Fruit fly (Drosophila melanogaster) whole organism, embryonic: Measurements from ENCODE around the gene Hsp67Ba.

Experiments used
- ATbp ChIP-seq: fragments of 200-800 bp; sonication (Bioruptor generic); optimal IDR thresholded peaks from 2 replicates; lab custom pipeline; 2017; ENCODE audit warnings: missing biosample characterization, mild to moderate bottlenecking, missing genetic modification characterization, missing genetic modification reagents
- Atf6 ChIP-seq: fragments of 200-800 bp; sonication (Bioruptor generic); IDR thresholded peaks from 2 replicates; pipeline ENCODE4 v1.3.6; 2022; ENCODE audit warnings: missing biosample characterization, missing genetic modification characterization
- Awh ChIP-seq: fragments of 200-800 bp; sonication (Bioruptor generic); IDR thresholded peaks from 2 replicates; pipeline ENCODE4, ENCODE4 v1.3.6; 2022; ENCODE audit warnings: missing biosample characterization, missing genetic modification characterization
- Bgb ChIP-seq: fragments of 200-800 bp; sonication (Bioruptor generic); IDR thresholded peaks from 2 replicates; pipeline ENCODE4 v1.3.6; 2022; ENCODE audit warnings: missing biosample characterization, missing genetic modification characterization; ENCODE audit not compliant: partially characterized antibody
- Blimp-1 ChIP-seq: fragments of 200-800 bp; sonication (Bioruptor generic); optimal IDR thresholded peaks from 3 replicates; lab custom pipeline; 2018; ENCODE audit warnings: missing biosample characterization, missing genetic modification characterization, mild to moderate bottlenecking, moderate library complexity, missing genetic modification reagents
- CG10462 ChIP-seq: fragments of 200-800 bp; sonication (Bioruptor generic); optimal IDR thresholded peaks from 2 replicates; lab custom pipeline; 2016; ENCODE audit warnings: missing biosample characterization, missing genetic modification characterization
- CG11398 ChIP-seq: fragments of 200-800 bp; sonication (Bioruptor generic); optimal IDR thresholded peaks from 2 replicates; lab custom pipeline; 2016; ENCODE audit warnings: missing biosample characterization, missing genetic modification characterization
- CG12219 ChIP-seq: fragments of 200-800 bp; sonication (Bioruptor generic); optimal IDR thresholded peaks from 3 replicates; lab custom pipeline; 2018; ENCODE audit warnings: missing biosample characterization, mild to moderate bottlenecking, missing genetic modification characterization
- CG1602 ChIP-seq: fragments of 200-800 bp; sonication (Bioruptor generic); optimal IDR thresholded peaks from 3 replicates; lab custom pipeline; 2016; ENCODE audit warnings: missing biosample characterization, missing genetic modification characterization
- CG17359 ChIP-seq: fragments of 200-800 bp; sonication (Bioruptor generic); optimal IDR thresholded peaks from 3 replicates; lab custom pipeline; 2018; ENCODE audit warnings: missing biosample characterization, mild to moderate bottlenecking, missing genetic modification characterization, moderate library complexity
- CG1792 ChIP-seq: fragments of 200-800 bp; sonication (Bioruptor generic); optimal IDR thresholded peaks from 2 replicates; lab custom pipeline; 2016; ENCODE audit warnings: missing biosample characterization, missing genetic modification characterization
- CG3163 ChIP-seq: fragments of 200-800 bp; sonication (Bioruptor generic); optimal IDR thresholded peaks from 3 replicates; lab custom pipeline; 2016; ENCODE audit warnings: missing biosample characterization, missing genetic modification characterization
- CG32772 ChIP-seq: fragments of 200-800 bp; sonication (Bioruptor generic); IDR thresholded peaks from 2 replicates; pipeline ENCODE4 v1.3.6; 2022; ENCODE audit warnings: missing biosample characterization, missing genetic modification characterization
- CG4328 ChIP-seq: fragments of 200-800 bp; sonication (Bioruptor generic); optimal IDR thresholded peaks from 3 replicates; lab custom pipeline; 2017; ENCODE audit warnings: missing biosample characterization, missing genetic modification reagents, missing genetic modification characterization
- CG4424 ChIP-seq: fragments of 200-800 bp; sonication (Bioruptor generic); optimal IDR thresholded peaks from 3 replicates; lab custom pipeline; 2016; ENCODE audit warnings: missing biosample characterization, missing genetic modification characterization
- CG4854 ChIP-seq: fragments of 200-800 bp; sonication (Bioruptor generic); optimal IDR thresholded peaks from 2 replicates; lab custom pipeline; 2016; ENCODE audit warnings: missing biosample characterization, missing genetic modification characterization, inconsistent platforms
- CG6254 ChIP-seq: fragments of 200-800 bp; sonication (Bioruptor generic); optimal IDR thresholded peaks from 3 replicates; lab custom pipeline; 2017; ENCODE audit warnings: mild to moderate bottlenecking, missing biosample characterization, missing genetic modification reagents, missing genetic modification characterization
- CG9609 ChIP-seq: fragments of 200-800 bp; sonication (Bioruptor generic); optimal IDR thresholded peaks from 3 replicates; lab custom pipeline; 2016; ENCODE audit warnings: missing biosample characterization, missing genetic modification characterization
- CG9727 ChIP-seq: fragments of 200-800 bp; sonication (Bioruptor generic); optimal IDR thresholded peaks from 3 replicates; lab custom pipeline; 2017; ENCODE audit warnings: missing biosample characterization, mild to moderate bottlenecking, missing genetic modification characterization
- CG9932 ChIP-seq: fragments of 200-800 bp; sonication (Bioruptor generic); IDR thresholded peaks from 2 replicates; pipeline ENCODE4 v1.3.6; 2022; ENCODE audit warnings: missing biosample characterization, missing genetic modification characterization
- Dad ChIP-seq: fragments of 200-800 bp; sonication (Bioruptor generic); optimal IDR thresholded peaks from 3 replicates; lab custom pipeline; 2016; ENCODE audit warnings: missing biosample characterization, missing genetic modification characterization
- Dref ChIP-seq: fragments of 200-800 bp; sonication (Bioruptor generic); IDR thresholded peaks from 2 replicates; pipeline ENCODE4 v1.3.6; 2022; ENCODE audit warnings: missing biosample characterization, missing genetic modification characterization
- Hsf ChIP-seq: fragments of 200-800 bp; sonication (Bioruptor generic); optimal IDR thresholded peaks from 3 replicates; lab custom pipeline; 2016; ENCODE audit warnings: missing biosample characterization, missing genetic modification characterization
- Lim3 ChIP-seq: fragments of 200-800 bp; sonication (Bioruptor generic); IDR thresholded peaks from 2 replicates; pipeline ENCODE4 v1.3.6; 2022; ENCODE audit warnings: missing biosample characterization, missing genetic modification characterization
- Lpt ChIP-seq: fragments of >200 bp; optimal IDR thresholded peaks from 2 replicates; lab custom pipeline; 2018; ENCODE audit warnings: missing biosample characterization, missing genetic modification characterization
- Optix ChIP-seq: fragments of 200-800 bp; sonication (Bioruptor generic); IDR thresholded peaks from 3 replicates; pipeline ENCODE4 v1.3.6; 2022; ENCODE audit warnings: missing biosample characterization, missing genetic modification characterization
- Rfx ChIP-seq: fragments of 200-800 bp; sonication (Bioruptor generic); IDR thresholded peaks from 2 replicates; pipeline ENCODE4 v1.3.6; 2022; ENCODE audit warnings: missing biosample characterization, missing genetic modification characterization
- Ssrp ChIP-seq: fragments of 200-800 bp; sonication (Bioruptor generic); optimal IDR thresholded peaks from 2 replicates; lab custom pipeline; 2018; ENCODE audit warnings: missing biosample characterization, mild to moderate bottlenecking, missing genetic modification characterization, moderate library complexity
- al ChIP-seq: fragments of 200-800 bp; sonication (Bioruptor generic); IDR thresholded peaks from 2 replicates; pipeline ENCODE4 v1.3.6; 2022; ENCODE audit warnings: missing biosample characterization, missing genetic modification characterization
- caup ChIP-seq: fragments of 200-800 bp; sonication (Bioruptor generic); optimal IDR thresholded peaks from 3 replicates; lab custom pipeline; 2017; ENCODE audit warnings: missing biosample characterization, mild to moderate bottlenecking, missing genetic modification characterization, moderate library complexity; ENCODE audit not compliant: severe bottlenecking
- eve ChIP-seq, 2 experiments: fragments of >200 bp; optimal IDR thresholded peaks; 2 replicates each; lab custom pipeline; 2017; ENCODE audit warnings: missing biosample characterization in 2 of 2, missing genetic modification characterization in 2 of 2
- fd64A ChIP-seq: fragments of 200-800 bp; sonication (Bioruptor generic); optimal IDR thresholded peaks from 3 replicates; lab custom pipeline; 2018; ENCODE audit warnings: missing biosample characterization, mild to moderate bottlenecking, missing genetic modification characterization
- gfzf ChIP-seq: fragments of 200-800 bp; sonication (Bioruptor generic); optimal IDR thresholded peaks from 2 replicates; lab custom pipeline; 2016; ENCODE audit warnings: missing biosample characterization, mild to moderate bottlenecking, missing genetic modification characterization, moderate library complexity
- her ChIP-seq: fragments of 200-800 bp; sonication (Bioruptor generic); optimal IDR thresholded peaks from 2 replicates; lab custom pipeline; 2016; ENCODE audit warnings: missing biosample characterization, missing genetic modification characterization
- hth ChIP-seq: fragments of >200 bp; optimal IDR thresholded peaks from 2 replicates; lab custom pipeline; 2017; ENCODE audit warnings: inconsistent platforms
- ken ChIP-seq: fragments of 200-800 bp; sonication (Bioruptor generic); IDR thresholded peaks from 3 replicates; pipeline ENCODE4 v1.3.6; 2022; ENCODE audit warnings: missing biosample characterization, missing genetic modification characterization
- kni ChIP-seq: fragments of 200-800 bp; sonication (Bioruptor generic); optimal IDR thresholded peaks from 3 replicates; lab custom pipeline; 2017; ENCODE audit warnings: mild to moderate bottlenecking, missing biosample characterization, missing genetic modification reagents, missing genetic modification characterization
- lov ChIP-seq, 2 experiments: fragments of 200-800 bp in 1 of 2; fragments of >200 bp in 1 of 2; sonication (Bioruptor generic) in 1 of 2; IDR thresholded peaks in 1 of 2; optimal IDR thresholded peaks in 1 of 2; 2 replicates in 1 of 2; 3 replicates in 1 of 2; pipeline versions ENCODE4 v1.3.6 to Lab custom; 2017 to 2022; ENCODE audit warnings: missing biosample characterization in 1 of 2, missing genetic modification characterization in 1 of 2
- odd ChIP-seq: fragments of 200-800 bp; sonication (Bioruptor generic); optimal IDR thresholded peaks from 2 replicates; lab custom pipeline; 2017; ENCODE audit warnings: missing biosample characterization, mild to moderate bottlenecking, missing genetic modification characterization
- p53 ChIP-seq: fragments of 200-800 bp; sonication (Bioruptor generic); optimal IDR thresholded peaks from 2 replicates; lab custom pipeline; 2016; ENCODE audit warnings: missing biosample characterization, missing genetic modification characterization
- pb ChIP-seq: fragments of 200-800 bp; sonication (Bioruptor generic); optimal IDR thresholded peaks from 3 replicates; lab custom pipeline; 2016; ENCODE audit warnings: missing biosample characterization, missing genetic modification characterization
- sens-2 ChIP-seq: fragments of 200-800 bp; sonication (Bioruptor generic); IDR thresholded peaks from 2 replicates; pipeline ENCODE4 v1.3.6; 2022; ENCODE audit warnings: missing biosample characterization, missing genetic modification characterization
- sisA ChIP-seq: fragments of 200-800 bp; sonication (Bioruptor generic); IDR thresholded peaks from 2 replicates; pipeline ENCODE4 v1.3.6; 2022; ENCODE audit warnings: missing biosample characterization, missing genetic modification characterization
- sob ChIP-seq: fragments of 200-800 bp; sonication (Bioruptor generic); IDR thresholded peaks from 2 replicates; pipeline ENCODE4 v1.3.6; 2022; ENCODE audit warnings: missing biosample characterization, missing genetic modification characterization
- tio ChIP-seq: fragments of 200-800 bp; sonication (Bioruptor generic); optimal IDR thresholded peaks from 2 replicates; lab custom pipeline; 2017; ENCODE audit warnings: missing biosample characterization, missing genetic modification characterization, inconsistent platforms
- unc-4 ChIP-seq: fragments of 200-800 bp; sonication (Bioruptor generic); IDR thresholded peaks from 2 replicates; pipeline ENCODE4 v1.3.6; 2022; ENCODE audit warnings: missing biosample characterization, missing genetic modification characterization; ENCODE audit not compliant: partially characterized antibody
- unpg ChIP-seq: fragments of 200-800 bp; sonication (Bioruptor generic); optimal IDR thresholded peaks from 3 replicates; lab custom pipeline; 2018; ENCODE audit warnings: missing biosample characterization, mild to moderate bottlenecking, missing genetic modification characterization, moderate library complexity
- usp ChIP-seq: fragments of >200 bp; optimal IDR thresholded peaks from 2 replicates; lab custom pipeline; 2017; ENCODE audit warnings: missing biosample characterization, missing genetic modification characterization
- zen2 ChIP-seq: fragments of 200-800 bp; sonication (Bioruptor generic); IDR thresholded peaks from 3 replicates; pipeline ENCODE4 v1.3.6; 2022; ENCODE audit warnings: missing biosample characterization, missing genetic modification characterization; ENCODE audit not compliant: partially characterized antibody

The Hsp67Ba gene

DNA sequence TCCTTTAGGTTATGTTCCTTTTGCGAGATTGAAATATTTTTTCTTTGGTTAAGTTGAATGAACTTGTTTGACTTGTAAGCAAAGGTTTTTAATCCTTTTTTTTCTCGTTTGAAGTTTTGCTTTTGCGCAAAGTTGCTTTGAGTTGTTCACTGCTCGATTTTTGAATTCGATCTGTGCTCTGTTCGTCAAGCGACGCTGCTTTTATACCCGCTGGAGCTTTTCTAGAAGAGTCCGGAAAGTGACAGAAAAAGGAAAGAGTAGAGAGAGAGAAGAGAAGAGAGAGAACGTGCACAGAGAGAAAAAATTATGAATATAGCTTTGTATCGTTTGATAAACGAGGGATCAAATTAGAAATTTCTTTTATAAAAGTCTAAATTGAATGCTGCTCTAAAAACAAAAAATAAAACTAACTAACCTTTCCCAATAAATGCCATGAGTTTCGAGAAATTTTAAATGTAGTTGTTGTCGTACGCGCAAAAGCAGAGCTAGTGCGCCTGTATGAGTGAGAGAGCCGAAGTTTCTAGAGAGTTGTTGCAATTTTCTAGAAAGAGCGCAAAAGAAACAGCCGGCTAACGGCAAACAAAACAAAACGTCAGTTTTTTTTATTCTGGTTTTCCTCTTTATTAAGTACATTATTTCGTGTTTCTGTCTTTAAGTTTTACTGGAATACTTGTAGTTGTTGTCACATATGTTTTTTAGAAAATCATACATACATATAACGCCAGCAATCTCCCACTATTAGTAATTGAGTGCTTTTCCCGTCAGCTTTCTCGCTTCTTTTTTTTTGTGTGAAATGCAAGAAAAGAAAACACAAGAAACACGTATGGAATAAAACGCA lies 1.9 kb downstream of the Hsp67Ba start, which contains the start of gene Hsp26 (continued):
- TF ChIP-seq CG4424 (GFP tag; lab: Kevin White, UChicago) = peak; percentile 83
- TF ChIP-seq CG9609 (GFP tag; lab: Kevin White, UChicago) = peak; percentile 82
- peak; percentile 85 for TF ChIP-seq ken (GFP tag; lab: Robert Waterston, UW)
- peak; percentile 86 for TF ChIP-seq CG17359 (tag; lab: Kevin White, UChicago)
- TF ChIP-seq sisA (GFP tag; lab: Robert Waterston, UW) = peak; percentile 74
- TF ChIP-seq hth (lab: Kevin White, UChicago) = no peak
- no peak for TF ChIP-seq usp (GFP tag; lab: Kevin White, UChicago)
- peak; percentile 86 for TF ChIP-seq odd (GFP tag; lab: Kevin White, UChicago)
- no peak for TF ChIP-seq zen2 (GFP tag; lab: Robert Waterston, UW)
- TF ChIP-seq CG9932 (GFP tag; lab: Robert Waterston, UW) = peak; percentile 61
- no peak for TF ChIP-seq eve (GFP tag; optimal IDR thresholded peaks at IDR 0.05; lab: Kevin White, UChicago)
- TF ChIP-seq p53 (GFP tag; lab: Kevin White, UChicago) = peak; percentile 63
- no peak for TF ChIP-seq Lim3 (GFP tag; lab: Robert Waterston, UW)
- TF ChIP-seq sob (GFP tag; lab: Robert Waterston, UW) = peak; percentile 82
- peak; percentile 71 for TF ChIP-seq CG6254 (GFP tag; lab: Kevin White, UChicago)
- TF ChIP-seq unc-4 (GFP tag; lab: Robert Waterston, UW) = 0 out of 2 replicates have a peak, but pooled peaks have one; percentile 17
- TF ChIP-seq Lpt (GFP tag; lab: Kevin White, UChicago) = no peak
- peak; percentile 79 for TF ChIP-seq CG12219 (GFP tag; lab: Kevin White, UChicago)
- peak; percentile 72 for TF ChIP-seq CG10462 (GFP tag; lab: Kevin White, UChicago)
- peak; percentile 54 for TF ChIP-seq pb (GFP tag; lab: Kevin White, UChicago)
- no peak for TF ChIP-seq fd64A (GFP tag; lab: Kevin White, UChicago)
- TF ChIP-seq tio (GFP tag; lab: Kevin White, UChicago) = peak; percentile 72
- TF ChIP-seq CG11398 (GFP tag; lab: Kevin White, UChicago) = peak; percentile 78
- peak; percentile 96 for TF ChIP-seq CG3163 (GFP tag; lab: Kevin White, UChicago)
- TF ChIP-seq CG32772 (GFP tag; lab: Robert Waterston, UW) = peak; percentile 71
- no peak; the same call in 1 of the 2 replicates for TF ChIP-seq Bgb (GFP tag; lab: Robert Waterston, UW)
- peak; percentile 83 for TF ChIP-seq Rfx
- TF ChIP-seq Dad = peak; percentile 58
- TF ChIP-seq Blimp-1 (GFP tag; lab: Kevin White, UChicago) = peak; percentile 84
- peak; percentile 23; the same call in 1 of the 3 replicates for TF ChIP-seq Optix (GFP tag; lab: Robert Waterston, UW)
- peak; percentile 91 for TF ChIP-seq unpg (GFP tag; lab: Kevin White, UChicago)
- TF ChIP-seq CG1602 (GFP tag; lab: Kevin White, UChicago) = peak; percentile 80
- peak; percentile 87 for TF ChIP-seq ATbp (GFP tag; lab: Kevin White, UChicago)
- peak; percentile 92 for TF ChIP-seq Atf6 (GFP tag; lab: Robert Waterston, UW)
- peak; percentile 35; the same call in 1 of the 2 replicates for TF ChIP-seq al
- peak; percentile 13 for TF ChIP-seq CG4328
- TF ChIP-seq sens-2 (GFP tag; lab: Robert Waterston, UW) = peak; percentile 73
- TF ChIP-seq Awh (GFP tag; lab: Robert Waterston, UW) = peak; percentile 75
- peak; percentile 87 for TF ChIP-seq Hsf (GFP tag; lab: Kevin White, UChicago)
- no peak for TF ChIP-seq gfzf
- TF ChIP-seq lov (optimal IDR thresholded peaks at IDR 0.05; lab: Kevin White, UChicago) = no peak
- TF ChIP-seq lov (GFP tag; IDR thresholded peaks at IDR 0.05; lab: Robert Waterston, UW) = peak; percentile 62; the same call in 1 of the 3 replicates
- no peak for TF ChIP-seq Dref (GFP tag; lab: Robert Waterston, UW)
- TF ChIP-seq caup = peak; percentile 83
- peak; percentile 87 for TF ChIP-seq her (GFP tag; lab: Kevin White, UChicago)
- TF ChIP-seq kni = no peak
- peak; percentile 70 for TF ChIP-seq Ssrp (tag; lab: Kevin White, UChicago)
- peak; percentile 58 for TF ChIP-seq CG4854 (GFP tag; lab: Kevin White, UChicago)
- peak; percentile 78 for TF ChIP-seq CG1792
- TF ChIP-seq CG9727 (GFP tag; lab: Kevin White, UChicago) = peak; percentile 74
